Fruit fly (Drosophila melanogaster): ENCODE results near the gene CG3108.

The CG3108 gene

DNA sequence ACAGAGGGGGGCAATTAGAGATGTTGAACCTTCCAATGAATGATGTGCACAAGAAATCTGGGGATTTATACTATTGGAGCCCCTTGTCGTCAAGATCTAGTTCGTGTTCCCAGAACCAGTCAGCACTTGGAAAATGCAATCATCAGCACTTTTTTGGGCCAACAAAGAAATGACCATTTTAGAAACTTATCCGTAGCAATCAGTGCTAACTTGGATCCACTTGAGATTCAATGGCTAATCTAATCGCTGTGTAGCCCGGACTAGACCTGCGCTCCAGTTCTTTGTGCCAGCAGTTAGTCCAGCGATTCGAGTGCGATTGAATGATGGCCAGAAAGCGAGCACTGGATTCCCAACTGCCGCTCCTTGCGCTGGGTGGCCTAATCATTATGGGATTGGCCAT is 49.0 kb downstream of the CG3108 start, which contains the start of gene CG15773:
CG15773 (plus strand) TSS at position 301 of the 400 bp plus-strand sequence.
- TF ChIP-seq hbn (GFP tag; IDR thresholded peaks at IDR 0.05; ENCODE audit: partially characterized antibody) (no peak), CG15514 (GFP tag; optimal IDR thresholded peaks at IDR 0.05) (peak; percentile 84), CG4360 (GFP tag; IDR thresholded peaks at IDR 0.05) (no peak), CG3995 (GFP tag; optimal IDR thresholded peaks at IDR 0.05) (no peak), CG3281 (GFP tag; optimal IDR thresholded peaks at IDR 0.05) (no peak), exex (tag; optimal IDR thresholded peaks at IDR 0.05) (peak; percentile 8), BEAF-32 (GFP tag; optimal IDR thresholded peaks at IDR 0.05) (no peak), CG11456 (GFP tag; IDR thresholded peaks at IDR 0.05) (no peak), repo (GFP tag; optimal IDR thresholded peaks at IDR 0.05) (no peak), CG12104 (GFP tag; optimal IDR thresholded peaks at IDR 0.05) (no peak), grn (GFP tag; optimal IDR thresholded peaks at IDR 0.05) (peak; percentile 26)

Measured in whole organism, embryonic.